Worm (Caenorhabditis elegans) whole organism, L4 larva: ENCODE data around the gene gur-3.

Experiments
- F10B5.3 ChIP-seq: sonication (generic microtip); optimal IDR thresholded peaks from 2 replicates; lab custom pipeline; 2016; ENCODE audit warnings: mild to moderate bottlenecking, missing genetic modification characterization, missing compliant biosample characterization
- F26F4.8 ChIP-seq: fragments of 200-800 bp; sonication (Bioruptor generic); conservative IDR thresholded peaks from 2 replicates; pipeline ENCODE4 v1.3.6; 2022; ENCODE audit warnings: missing genetic modification characterization, missing compliant biosample characterization
- F37D6.2 ChIP-seq: sonication (generic microtip); optimal IDR thresholded peaks from 2 replicates; lab custom pipeline; 2016; ENCODE audit warnings: mild to moderate bottlenecking, missing genetic modification characterization, missing compliant biosample characterization
- T20F7.1 ChIP-seq: fragments of 200-800 bp; sonication (Bioruptor generic); optimal IDR thresholded peaks from 2 replicates; lab custom pipeline; 2018; ENCODE audit warnings: mild to moderate bottlenecking, missing genetic modification characterization, missing compliant biosample characterization
- Y105C5A.15 ChIP-seq: fragments of 200-800 bp; sonication (Bioruptor generic); IDR thresholded peaks from 2 replicates; pipeline ENCODE4 v1.3.6; 2022; ENCODE audit warnings: missing genetic modification characterization, missing compliant biosample characterization
- Y48G9A.11 ChIP-seq: fragments of 200-800 bp; sonication (Bioruptor generic); IDR thresholded peaks from 2 replicates; pipeline ENCODE4 v1.3.6; 2022; ENCODE audit warnings: missing genetic modification reagents, missing genetic modification characterization, missing compliant biosample characterization
- ZK546.5 ChIP-seq, 2 experiments: sonication (generic microtip); optimal IDR thresholded peaks; 2 replicates each; lab custom pipeline; 2017; ENCODE audit warnings: missing biosample characterization in 2 of 2, missing genetic modification characterization in 2 of 2
- aha-1 ChIP-seq: fragments of 150-350 bp; peaks from one replicate; lab custom pipeline; 2014; ENCODE audit warnings: missing biosample characterization, missing genetic modification characterization
- aly-2 ChIP-seq: sonication (generic microtip); optimal IDR thresholded peaks from 2 replicates; lab custom pipeline; 2018; ENCODE audit warnings: missing biosample characterization, missing genetic modification characterization
- ama-1 ChIP-seq: fragments of 150-350 bp; optimal IDR thresholded peaks from 2 replicates; lab custom pipeline; 2014; ENCODE audit warnings: inconsistent platforms, mixed read lengths
- attf-4 ChIP-seq: sonication (generic microtip); optimal IDR thresholded peaks from 3 replicates; lab custom pipeline; 2017; ENCODE audit warnings: missing biosample characterization, missing genetic modification characterization
- ceh-32 ChIP-seq: sonication (generic microtip); optimal IDR thresholded peaks from 2 replicates; lab custom pipeline; 2016; ENCODE audit warnings: mild to moderate bottlenecking, missing genetic modification characterization, missing compliant biosample characterization; ENCODE audit not compliant: poor library complexity
- ces-1 ChIP-seq: fragments of 150-350 bp; sonication (generic microtip); optimal IDR thresholded peaks from 4 replicates; lab custom pipeline; 2014; ENCODE audit warnings: missing biosample characterization, missing genetic modification reagents, missing genetic modification characterization
- ctbp-1 ChIP-seq: fragments of 200-800 bp; sonication (Bioruptor generic); IDR thresholded peaks from 2 replicates; pipeline ENCODE4 v1.3.6; 2022; ENCODE audit warnings: missing genetic modification reagents, missing genetic modification characterization, missing compliant biosample characterization
- daf-8 ChIP-seq: fragments of 200-800 bp; sonication (Bioruptor generic); IDR thresholded peaks from 2 replicates; pipeline ENCODE4 v1.3.6; 2022; ENCODE audit warnings: missing genetic modification characterization, missing compliant biosample characterization
- dmd-6 ChIP-seq: fragments of 200-800 bp; sonication (Bioruptor generic); IDR thresholded peaks from 2 replicates; pipeline ENCODE4 v1.3.6; 2022; ENCODE audit warnings: missing genetic modification reagents, missing genetic modification characterization, missing compliant biosample characterization
- dmd-8 ChIP-seq: fragments of 200-800 bp; sonication (Bioruptor generic); IDR thresholded peaks from 2 replicates; pipeline ENCODE4 v1.3.6; 2022; ENCODE audit warnings: missing genetic modification characterization, missing compliant biosample characterization
- dmd-9 ChIP-seq: fragments of 200-800 bp; sonication (Bioruptor generic); IDR thresholded peaks from 2 replicates; pipeline ENCODE4 v1.3.6; 2022; ENCODE audit warnings: missing genetic modification reagents, missing genetic modification characterization, missing compliant biosample characterization
- duxl-1 ChIP-seq: sonication (generic microtip); optimal IDR thresholded peaks from 2 replicates; lab custom pipeline; 2016; ENCODE audit warnings: mild to moderate bottlenecking, missing genetic modification characterization, moderate library complexity, missing compliant biosample characterization; ENCODE audit not compliant: poor library complexity
- dve-1 ChIP-seq: sonication (generic microtip); optimal IDR thresholded peaks from 2 replicates; lab custom pipeline; 2017; ENCODE audit warnings: antibody characterized with exemption, mild to moderate bottlenecking, missing genetic modification characterization, missing compliant biosample characterization; ENCODE audit not compliant: insufficient read depth
- egl-27 ChIP-seq: sonication (generic microtip); optimal IDR thresholded peaks from 3 replicates; lab custom pipeline; 2017; ENCODE audit warnings: missing biosample characterization, missing genetic modification reagents, missing genetic modification characterization
- egl-43 ChIP-seq: fragments of 200-800 bp; sonication (Bioruptor generic); IDR thresholded peaks from 2 replicates; pipeline ENCODE4 v1.3.6; 2022; ENCODE audit warnings: missing genetic modification reagents, missing genetic modification characterization, missing compliant biosample characterization
- gei-8 ChIP-seq: fragments of 200-800 bp; sonication (Bioruptor generic); optimal IDR thresholded peaks from 2 replicates; lab custom pipeline; 2018; ENCODE audit warnings: mild to moderate bottlenecking, missing genetic modification characterization, missing compliant biosample characterization
- hmg-1.1 ChIP-seq: fragments of 200-800 bp; sonication (Bioruptor generic); IDR thresholded peaks from 2 replicates; pipeline ENCODE4 v1.3.6; 2022; ENCODE audit warnings: missing genetic modification reagents, missing genetic modification characterization, missing compliant biosample characterization
- lim-7 ChIP-seq: fragments of 200-800 bp; sonication (Bioruptor generic); IDR thresholded peaks from 2 replicates; pipeline ENCODE4 v1.3.6; 2022; ENCODE audit warnings: missing genetic modification characterization, missing compliant biosample characterization
- lin-1 ChIP-seq: fragments of 200-800 bp; sonication (Bioruptor generic); IDR thresholded peaks from 2 replicates; pipeline ENCODE4 v1.3.6; 2022; ENCODE audit warnings: missing genetic modification reagents, missing genetic modification characterization, missing compliant biosample characterization
- lin-13 ChIP-seq: fragments of 150-350 bp; optimal IDR thresholded peaks from 2 replicates; lab custom pipeline; 2014; ENCODE audit warnings: missing biosample characterization, missing genetic modification reagents, missing genetic modification characterization
- lin-38 ChIP-seq: fragments of 200-800 bp; sonication (Bioruptor generic); IDR thresholded peaks from 2 replicates; pipeline ENCODE4 v1.3.6; 2022; ENCODE audit warnings: missing genetic modification reagents, missing genetic modification characterization, missing compliant biosample characterization
- lin-39 ChIP-seq: fragments of 150-350 bp; optimal IDR thresholded peaks from 2 replicates; lab custom pipeline; 2014; ENCODE audit warnings: missing biosample characterization, missing genetic modification reagents, missing genetic modification characterization
- lir-3 ChIP-seq: sonication (generic microtip); optimal IDR thresholded peaks from 2 replicates; lab custom pipeline; 2016; ENCODE audit warnings: mild to moderate bottlenecking, missing genetic modification characterization, missing compliant biosample characterization
- madf-5 ChIP-seq, 2 experiments: fragments of 200-800 bp; sonication (Bioruptor generic); IDR thresholded peaks; 2 replicates each; pipeline ENCODE4 v1.3.6; 2022; ENCODE audit warnings: missing compliant biosample characterization in 2 of 2, missing genetic modification characterization in 2 of 2
- mep-1 ChIP-seq: fragments of 150-350 bp; sonication (generic microtip); optimal IDR thresholded peaks from 3 replicates; lab custom pipeline; 2014; ENCODE audit warnings: missing biosample characterization, missing genetic modification characterization
- mxl-2 ChIP-seq: fragments of 200-800 bp; sonication (Bioruptor generic); conservative IDR thresholded peaks from 2 replicates; pipeline ENCODE4 v1.3.6; 2022; ENCODE audit warnings: missing genetic modification reagents, missing genetic modification characterization, missing compliant biosample characterization
- mxl-3 ChIP-seq: fragments of 200-800 bp; sonication (Bioruptor generic); optimal IDR thresholded peaks from 2 replicates; lab custom pipeline; 2018; ENCODE audit warnings: mild to moderate bottlenecking, missing genetic modification characterization, missing compliant biosample characterization
- nhr-10 ChIP-seq: fragments of 150-350 bp; optimal IDR thresholded peaks from 2 replicates; lab custom pipeline; 2014; ENCODE audit warnings: missing biosample characterization, missing genetic modification characterization
- nhr-28 ChIP-seq: fragments of 150-350 bp; optimal IDR thresholded peaks from 2 replicates; lab custom pipeline; 2014; ENCODE audit warnings: missing biosample characterization, missing genetic modification characterization
- nhr-42 ChIP-seq: fragments of 200-800 bp; sonication (Bioruptor generic); IDR thresholded peaks from 2 replicates; pipeline ENCODE4 v1.3.6; 2022; ENCODE audit warnings: missing genetic modification characterization, missing compliant biosample characterization
- nhr-48 ChIP-seq: sonication (generic microtip); optimal IDR thresholded peaks from 2 replicates; lab custom pipeline; 2016; ENCODE audit warnings: mild to moderate bottlenecking, missing genetic modification characterization, missing compliant biosample characterization
- nhr-77 ChIP-seq: fragments of 150-350 bp; optimal IDR thresholded peaks from 2 replicates; lab custom pipeline; 2014; ENCODE audit warnings: missing biosample characterization, missing genetic modification characterization
- pha-4 ChIP-seq, 2 experiments: fragments of 150-350 bp in 1 of 2; fragments of 200-800 bp in 1 of 2; sonication (Bioruptor generic) in 1 of 2; IDR thresholded peaks in 1 of 2; optimal IDR thresholded peaks in 1 of 2; 2 replicates each; pipeline versions ENCODE4 v1.3.6 to Lab custom; 2014 to 2022; ENCODE audit warnings: missing genetic modification characterization in 2 of 2, missing genetic modification reagents in 2 of 2, missing biosample characterization in 1 of 2, missing compliant biosample characterization in 1 of 2
- php-3 ChIP-seq: fragments of 200-800 bp; sonication (Bioruptor generic); IDR thresholded peaks from 2 replicates; pipeline ENCODE4 v1.3.6; 2022; ENCODE audit warnings: missing genetic modification reagents, missing genetic modification characterization, missing compliant biosample characterization
- saeg-2 ChIP-seq: fragments of 200-800 bp; sonication (Bioruptor generic); IDR thresholded peaks from 2 replicates; pipeline ENCODE4 v1.3.6; 2022; ENCODE audit warnings: missing genetic modification reagents, missing genetic modification characterization, missing compliant biosample characterization
- sdz-12 ChIP-seq: fragments of 200-800 bp; sonication (Bioruptor generic); optimal IDR thresholded peaks from 2 replicates; lab custom pipeline; 2018; ENCODE audit warnings: mild to moderate bottlenecking, missing genetic modification characterization, missing compliant biosample characterization
- skn-1 ChIP-seq: fragments of 150-350 bp; optimal IDR thresholded peaks from 2 replicates; lab custom pipeline; 2014; ENCODE audit warnings: missing biosample characterization, missing genetic modification characterization
- snpc-1.2 ChIP-seq: fragments of 200-800 bp; sonication (Bioruptor generic); IDR thresholded peaks from 2 replicates; pipeline ENCODE4 v1.3.6; 2022; ENCODE audit warnings: missing genetic modification reagents, missing genetic modification characterization, missing compliant biosample characterization
- spr-1 ChIP-seq: sonication (generic microtip); optimal IDR thresholded peaks from 2 replicates; lab custom pipeline; 2016; ENCODE audit warnings: mild to moderate bottlenecking, missing genetic modification characterization, missing compliant biosample characterization
- tag-97 ChIP-seq: fragments of 200-800 bp; sonication (Bioruptor generic); IDR thresholded peaks from 2 replicates; pipeline ENCODE4 v1.3.6; 2022; ENCODE audit warnings: missing genetic modification characterization, missing compliant biosample characterization
- zag-1 ChIP-seq: fragments of 150-350 bp; optimal IDR thresholded peaks from 2 replicates; lab custom pipeline; 2014; ENCODE audit warnings: missing biosample characterization, missing genetic modification characterization
- zfp-2 ChIP-seq: sonication (generic microtip); optimal IDR thresholded peaks from 2 replicates; lab custom pipeline; 2016; ENCODE audit warnings: mild to moderate bottlenecking, missing genetic modification characterization, missing compliant biosample characterization
- zfp-3 ChIP-seq: fragments of 200-800 bp; sonication (Bioruptor generic); conservative IDR thresholded peaks from 2 replicates; pipeline ENCODE4 v1.3.6; 2022; ENCODE audit warnings: missing genetic modification reagents, missing genetic modification characterization, missing compliant biosample characterization
- zip-2 ChIP-seq: fragments of 150-350 bp; optimal IDR thresholded peaks from 2 replicates; lab custom pipeline; 2014; ENCODE audit warnings: missing biosample characterization, missing genetic modification characterization
- ztf-11 ChIP-seq: fragments of 150-350 bp; optimal IDR thresholded peaks from 2 replicates; lab custom pipeline; 2014; ENCODE audit warnings: missing biosample characterization, missing genetic modification characterization

gur-3 gene

ce11 chrX:10377663-10378062 lies 28.4 kb downstream of the gur-3 start (continued):
- TF ChIP-seq F26F4.8 (GFP tag; lab: Robert Waterston, UW) (no peak), ZK546.5 (tag; optimal IDR thresholded peaks at IDR 0.05; lab: Kevin White, UChicago) (no peak), Y48G9A.11 (no peak), ztf-11 (tag; lab: Kevin White, UChicago) (no peak), ctbp-1 (GFP tag; lab: Robert Waterston, UW) (peak; percentile 79; the same call in 1 of the 2 replicates), sdz-12 (GFP tag; lab: Kevin White, UChicago) (no peak), aha-1 (tag; lab: Kevin White, UChicago) (peak; percentile 96), F10B5.3 (tag; lab: Kevin White, UChicago) (peak; percentile 13), ama-1 (lab: Kevin White, UChicago) (no peak), aly-2 (no peak), nhr-10 (tag; lab: Kevin White, UChicago) (no peak), nhr-77 (tag; lab: Kevin White, UChicago) (peak; percentile 28), lin-1 (0 out of 2 replicates have a peak, but pooled peaks have one; percentile 13), gei-8 (peak; percentile 6), spr-1 (tag; lab: Kevin White, UChicago) (no peak), egl-27 (tag; lab: Kevin White, UChicago) (no peak), mxl-3 (GFP tag; lab: Kevin White, UChicago) (peak; percentile 89), mxl-2 (no peak), nhr-28 (tag; lab: Kevin White, UChicago) (peak; percentile 73), T20F7.1 (GFP tag; lab: Kevin White, UChicago) (no peak), dve-1 (peak; percentile 96), attf-4 (tag; lab: Kevin White, UChicago) (no peak), lin-38 (peak; percentile 71; the same call in 1 of the 2 replicates), saeg-2 (no peak), egl-43 (GFP tag; lab: Robert Waterston, UW) (peak; percentile 55; the same call in 1 of the 2 replicates), F37D6.2 (tag; lab: Kevin White, UChicago) (peak; percentile 77), lin-13 (GFP tag; lab: Kevin White, UChicago) (peak; percentile 47), lim-7 (GFP tag; lab: Robert Waterston, UW) (no peak), ces-1 (GFP tag; lab: Kevin White, UChicago) (peak; percentile 50), Y105C5A.15 (no peak), lir-3 (no peak), dmd-8 (GFP tag; lab: Robert Waterston, UW) (no peak), dmd-9 (GFP tag; lab: Robert Waterston, UW) (0 out of 2 replicates have a peak, but pooled peaks have one; percentile 14), tag-97 (no peak), duxl-1 (tag; lab: Kevin White, UChicago) (no peak), pha-4 (GFP tag; IDR thresholded peaks at IDR 0.05; lab: Robert Waterston, UW) (peak; percentile 70), pha-4 (tag; optimal IDR thresholded peaks at IDR 0.05; lab: Kevin White, UChicago) (peak; percentile 33), nhr-48 (tag; lab: Kevin White, UChicago) (peak; percentile 72), zfp-3 (GFP tag; lab: Robert Waterston, UW) (no peak; the same call in 1 of the 2 replicates), snpc-1.2 (no peak), ceh-32 (tag; lab: Kevin White, UChicago) (peak; percentile 64), nhr-42 (peak; percentile 84; the same call in 1 of the 2 replicates), skn-1 (tag; lab: Kevin White, UChicago) (no peak), zip-2 (tag; lab: Kevin White, UChicago) (no peak), madf-5 (GFP tag; IDR thresholded peaks at IDR 0.05; lab: Robert Waterston, UW) (no peak), php-3 (GFP tag; lab: Robert Waterston, UW) (0 out of 2 replicates have a peak, but pooled peaks have one; percentile 42), daf-8 (no peak), lin-39 (tag; lab: Kevin White, UChicago) (no peak), dmd-6 (GFP tag; lab: Robert Waterston, UW) (peak; percentile 82), mep-1 (peak; percentile 94), hmg-1.1 (GFP tag; lab: Robert Waterston, UW) (peak; percentile 84), zfp-2 (tag; lab: Kevin White, UChicago) (no peak), zag-1 (tag; lab: Kevin White, UChicago) (no peak)
